Fruit fly (Drosophila melanogaster) whole organism, wandering third instar larva: Measurements from ENCODE around the gene CG7950.

Source experiments
- Abd-B ChIP-seq: fragments of >200 bp; optimal IDR thresholded peaks from 2 replicates; lab custom pipeline; 2017; ENCODE audit warnings: missing biosample characterization, missing genetic modification characterization
- CG32264 ChIP-seq: fragments of 200-800 bp; sonication (Bioruptor generic); optimal IDR thresholded peaks from 2 replicates; lab custom pipeline; 2016; ENCODE audit warnings: missing biosample characterization, missing genetic modification characterization
- CG9705 ChIP-seq: fragments of 200-800 bp; sonication (Bioruptor generic); optimal IDR thresholded peaks from 2 replicates; lab custom pipeline; 2018; ENCODE audit warnings: missing biosample characterization, mild to moderate bottlenecking, missing genetic modification characterization
- CrebA ChIP-seq: fragments of 200-800 bp; sonication (Bioruptor generic); optimal IDR thresholded peaks from 2 replicates; lab custom pipeline; 2016; ENCODE audit warnings: missing biosample characterization, mild to moderate bottlenecking, missing genetic modification characterization, borderline replicate concordance
- Dfd ChIP-seq: fragments of >200 bp; optimal IDR thresholded peaks from 2 replicates; lab custom pipeline; 2017; ENCODE audit warnings: missing biosample characterization, missing genetic modification characterization
- Dif ChIP-seq: fragments of 200-275, 200-300 bp; sonication (Bioruptor generic); optimal IDR thresholded peaks from 2 replicates; lab custom pipeline; 2018; ENCODE audit warnings: missing biosample characterization, missing genetic modification characterization; ENCODE audit not compliant: partially characterized antibody
- GATAd ChIP-seq: sonication (Bioruptor generic); optimal IDR thresholded peaks from 2 replicates; lab custom pipeline; 2016; ENCODE audit warnings: missing biosample characterization, missing genetic modification characterization
- HLH106 ChIP-seq: fragments of 200-800 bp; optimal IDR thresholded peaks from 3 replicates; lab custom pipeline; 2019; ENCODE audit warnings: missing biosample characterization, mild to moderate bottlenecking, missing genetic modification characterization, moderate library complexity
- Hnf4 ChIP-seq: fragments of 200-800 bp; sonication (Bioruptor generic); optimal IDR thresholded peaks from 2 replicates; lab custom pipeline; 2016; ENCODE audit warnings: missing biosample characterization, mild to moderate bottlenecking, missing genetic modification characterization
- Hr78 ChIP-seq: fragments of >200 bp; optimal IDR thresholded peaks from 2 replicates; lab custom pipeline; 2017; ENCODE audit warnings: missing biosample characterization, missing genetic modification characterization
- Hr83 ChIP-seq: fragments of 200-300 bp; sonication (Bioruptor generic); optimal IDR thresholded peaks from 2 replicates; lab custom pipeline; 2016; ENCODE audit warnings: missing biosample characterization, mild to moderate bottlenecking, missing genetic modification characterization, moderate library complexity; ENCODE audit not compliant: poor library complexity, severe bottlenecking
- Jra ChIP-seq: sonication (Bioruptor generic); optimal IDR thresholded peaks from 2 replicates; lab custom pipeline; 2016; ENCODE audit warnings: missing biosample characterization, missing genetic modification characterization
- Mio ChIP-seq: sonication (Bioruptor generic); optimal IDR thresholded peaks from 2 replicates; lab custom pipeline; 2016; ENCODE audit warnings: missing biosample characterization, missing genetic modification characterization
- Myc ChIP-seq: fragments of >200 bp; optimal IDR thresholded peaks from 2 replicates; lab custom pipeline; 2017
- N ChIP-seq: fragments of >200 bp; optimal IDR thresholded peaks from 2 replicates; lab custom pipeline; 2018; ENCODE audit warnings: missing biosample characterization, missing external identifiers, missing genetic modification characterization
- OdsH ChIP-seq: fragments of 200-800 bp; sonication (Bioruptor generic); optimal IDR thresholded peaks from 2 replicates; lab custom pipeline; 2016; ENCODE audit warnings: missing biosample characterization, mild to moderate bottlenecking, missing genetic modification characterization
- Rel ChIP-seq, 2 experiments: fragments of 200-800 bp; sonication (Bioruptor generic) in 1 of 2; optimal IDR thresholded peaks; 2 replicates in 1 of 2; 3 replicates in 1 of 2; lab custom pipeline; 2016 to 2019; ENCODE audit warnings: mild to moderate bottlenecking in 2 of 2, missing biosample characterization in 2 of 2, missing genetic modification characterization in 2 of 2, moderate library complexity in 1 of 2
- Sp1 ChIP-seq: fragments of 200-800 bp; sonication (Bioruptor generic); optimal IDR thresholded peaks from 3 replicates; lab custom pipeline; 2019; ENCODE audit warnings: missing biosample characterization, mild to moderate bottlenecking, missing genetic modification characterization, moderate library complexity
- Vsx2 ChIP-seq: fragments of 200-300, 225-300 bp; sonication (Bioruptor generic); optimal IDR thresholded peaks from 2 replicates; lab custom pipeline; 2018; ENCODE audit warnings: missing biosample characterization, missing genetic modification characterization; ENCODE audit not compliant: partially characterized antibody
- br ChIP-seq: fragments of 200-800 bp; sonication (Bioruptor generic); optimal IDR thresholded peaks from 2 replicates; lab custom pipeline; 2016; ENCODE audit warnings: missing biosample characterization, missing genetic modification characterization
- brk ChIP-seq: fragments of 200-800 bp; sonication (Bioruptor generic); optimal IDR thresholded peaks from 2 replicates; lab custom pipeline; 2016; ENCODE audit warnings: missing biosample characterization, mild to moderate bottlenecking, missing genetic modification characterization
- dl ChIP-seq, 2 experiments: fragments of 175-275, 200-275 bp in 1 of 2; fragments of 200-275 bp in 1 of 2; sonication (Bioruptor generic); optimal IDR thresholded peaks; lab custom pipeline; 2018; ENCODE audit warnings: mild to moderate bottlenecking in 2 of 2, missing biosample characterization in 2 of 2, missing genetic modification characterization in 2 of 2, moderate library complexity in 2 of 2; ENCODE audit not compliant: partially characterized antibody in 2 of 2, insufficient read depth in 1 of 2
- dmrt93B ChIP-seq: fragments of 200-800 bp; sonication (Bioruptor generic); optimal IDR thresholded peaks from 2 replicates; lab custom pipeline; 2018; ENCODE audit warnings: missing biosample characterization, mild to moderate bottlenecking, missing genetic modification characterization
- dsf ChIP-seq: sonication (Bioruptor generic); optimal IDR thresholded peaks from 2 replicates; lab custom pipeline; 2016; ENCODE audit warnings: missing biosample characterization, missing genetic modification characterization, borderline replicate concordance
- ey ChIP-seq: fragments of 200-800 bp; sonication (Bioruptor generic); optimal IDR thresholded peaks from 2 replicates; lab custom pipeline; 2016; ENCODE audit warnings: missing biosample characterization, missing genetic modification characterization
- foxo ChIP-seq, 2 experiments: fragments of 200-800 bp; sonication (Bioruptor generic); optimal IDR thresholded peaks; 2 replicates in 1 of 2; 3 replicates in 1 of 2; lab custom pipeline; 2016 to 2017; ENCODE audit warnings: missing biosample characterization in 2 of 2, missing genetic modification characterization in 2 of 2
- fru ChIP-seq: fragments of 200-800 bp; sonication (Bioruptor generic); optimal IDR thresholded peaks from 3 replicates; lab custom pipeline; 2016; ENCODE audit warnings: missing biosample characterization, mild to moderate bottlenecking, missing genetic modification characterization
- h ChIP-seq: fragments of 200-800 bp; sonication (Bioruptor generic); optimal IDR thresholded peaks from 3 replicates; lab custom pipeline; 2016; ENCODE audit warnings: missing biosample characterization, mild to moderate bottlenecking, missing genetic modification characterization
- jim ChIP-seq: fragments of 175-275, 200-325 bp; sonication (Bioruptor generic); optimal IDR thresholded peaks from 2 replicates; lab custom pipeline; 2016; ENCODE audit warnings: missing biosample characterization, mild to moderate bottlenecking, missing genetic modification characterization
- lola ChIP-seq: fragments of >200 bp; optimal IDR thresholded peaks from 2 replicates; lab custom pipeline; 2017; ENCODE audit warnings: missing biosample characterization, missing genetic modification characterization
- pan ChIP-seq: fragments of >200 bp; optimal IDR thresholded peaks from 2 replicates; lab custom pipeline; 2017
- psq ChIP-seq: fragments of 200-800 bp; sonication (Bioruptor generic); optimal IDR thresholded peaks from 3 replicates; lab custom pipeline; 2017; ENCODE audit warnings: missing biosample characterization, mild to moderate bottlenecking, missing genetic modification characterization, moderate library complexity
- rgr ChIP-seq: fragments of 200-800 bp; sonication (Bioruptor generic); optimal IDR thresholded peaks from 3 replicates; lab custom pipeline; 2016; ENCODE audit warnings: missing biosample characterization, mild to moderate bottlenecking, missing genetic modification characterization
- sage ChIP-seq: fragments of 200-800 bp; sonication (Bioruptor generic); optimal IDR thresholded peaks from 2 replicates; lab custom pipeline; 2016; ENCODE audit warnings: missing biosample characterization, mild to moderate bottlenecking, missing genetic modification characterization
- sv ChIP-seq: fragments of 200-800 bp; sonication (Bioruptor generic); optimal IDR thresholded peaks from 3 replicates; lab custom pipeline; 2016; ENCODE audit warnings: missing biosample characterization, missing genetic modification characterization
- tai ChIP-seq: sonication (Bioruptor generic); optimal IDR thresholded peaks from 2 replicates; lab custom pipeline; 2016; ENCODE audit warnings: missing biosample characterization, missing genetic modification characterization
- usp ChIP-seq: fragments of >200 bp; optimal IDR thresholded peaks from 2 replicates; lab custom pipeline; 2017; ENCODE audit warnings: missing biosample characterization, missing genetic modification characterization
- woc ChIP-seq: sonication (Bioruptor generic); optimal IDR thresholded peaks from 2 replicates; lab custom pipeline; 2016; ENCODE audit warnings: missing biosample characterization, mild to moderate bottlenecking, missing genetic modification characterization

The CG7950 gene

DNA sequence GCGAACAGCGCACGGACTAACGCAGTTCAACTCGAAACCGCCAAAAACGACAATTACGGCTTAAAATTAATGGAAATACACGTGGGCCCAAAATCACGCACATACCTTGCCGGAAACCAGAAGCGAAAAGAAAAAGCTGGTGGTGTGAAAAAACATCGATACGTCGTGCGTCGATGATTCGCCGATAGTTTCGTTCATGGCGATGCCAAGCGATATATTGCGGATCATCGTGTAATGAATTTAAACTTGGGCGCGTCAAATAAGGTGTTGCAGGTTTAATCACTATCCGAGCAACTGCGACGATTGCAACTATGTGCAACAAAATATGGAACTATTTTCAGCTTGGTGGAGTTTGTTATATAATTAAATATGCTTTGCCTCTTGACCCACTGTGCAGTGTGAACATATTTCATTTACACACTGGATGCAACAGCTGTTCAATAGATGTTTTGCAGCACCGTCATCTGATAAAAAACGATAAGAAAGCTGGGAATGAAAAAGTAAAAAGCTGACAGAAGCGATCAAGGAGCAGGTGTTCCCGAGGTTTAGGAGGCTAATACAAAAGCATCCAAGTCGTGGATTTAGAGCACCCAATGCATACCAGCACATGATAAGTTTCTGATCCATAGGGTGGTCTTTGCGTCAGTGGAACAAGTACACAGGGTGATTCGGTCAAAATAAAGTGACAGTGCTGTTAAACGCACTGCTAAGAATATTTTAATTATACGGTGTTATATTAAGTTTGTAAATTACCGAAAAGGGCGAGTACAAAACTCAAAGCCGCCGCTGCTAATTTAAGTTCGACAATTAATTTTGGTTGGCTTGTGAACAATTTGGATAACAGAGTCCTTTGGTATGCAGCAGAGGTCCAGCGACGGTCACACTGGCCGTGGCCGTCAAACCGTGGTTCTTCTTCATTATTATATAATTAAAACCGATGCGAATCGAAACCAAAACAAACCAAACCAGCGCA is 10.3 kb upstream of the CG7950 start, which contains the start of the genes RpL32 and CG7943:
RpL32 (minus strand) TSS at position 133 of the 973 bp plus-strand sequence.
CG7943 (plus strand) TSS at position 442 of the 973 bp plus-strand sequence.
- TF ChIP-seq Hr83 (GFP tag; lab: Kevin White, UChicago) (peak; percentile 99), Rel (GFP tag; optimal IDR thresholded peaks at IDR 0.05; lab: Kevin White, UChicago) (no peak), Rel (tag; optimal IDR thresholded peaks at IDR 0.05; lab: Kevin White, UChicago) (peak; percentile 67), ey (peak; percentile 89), OdsH (GFP tag; lab: Kevin White, UChicago) (peak; percentile 91), h (GFP tag; lab: Kevin White, UChicago) (peak; percentile 97), dl (GFP tag; optimal IDR thresholded peaks at IDR 0.05; lab: Kevin White, UChicago; ENCODE audit: insufficient read depth in 1 of 2, partially characterized antibody in 2 of 2) (no peak), Mio (GFP tag; lab: Kevin White, UChicago) (peak; percentile 74), N (no peak), fru (GFP tag; lab: Kevin White, UChicago) (peak; percentile 96), Jra (GFP tag; lab: Kevin White, UChicago) (peak; percentile 93), Dfd (GFP tag; lab: Kevin White, UChicago) (no peak), lola (GFP tag; lab: Kevin White, UChicago) (no peak), br (GFP tag; lab: Kevin White, UChicago) (peak; percentile 95), sv (GFP tag; lab: Kevin White, UChicago) (peak; percentile 82), Hr78 (GFP tag; lab: Kevin White, UChicago) (no peak), brk (GFP tag; lab: Kevin White, UChicago) (no peak), Abd-B (GFP tag; lab: Kevin White, UChicago) (no peak), psq (peak; percentile 83), dmrt93B (GFP tag; lab: Kevin White, UChicago) (peak; percentile 97), Dif (GFP tag; lab: Kevin White, UChicago) (no peak), Sp1 (peak; percentile 92), pan (lab: Kevin White, UChicago) (no peak), tai (no peak), dsf (GFP tag; lab: Kevin White, UChicago) (peak; percentile 89), sage (GFP tag; lab: Kevin White, UChicago) (peak; percentile 88), usp (GFP tag; lab: Kevin White, UChicago) (no peak), woc (GFP tag; lab: Kevin White, UChicago) (peak; percentile 93), Myc (peak; percentile 76), CG9705 (peak; percentile 96), foxo (GFP tag; optimal IDR thresholded peaks at IDR 0.05; lab: Kevin White, UChicago) (peak; percentile 84 to 96), CG32264 (GFP tag; lab: Kevin White, UChicago) (peak; percentile 94), jim (GFP tag; lab: Kevin White, UChicago) (peak; percentile 34), Vsx2 (GFP tag; lab: Kevin White, UChicago) (no peak), rgr (GFP tag; lab: Kevin White, UChicago) (peak; percentile 95), Hnf4 (peak; percentile 95), HLH106 (peak; percentile 95), CrebA (no peak), GATAd (GFP tag; lab: Kevin White, UChicago) (peak; percentile 90)

DNA sequence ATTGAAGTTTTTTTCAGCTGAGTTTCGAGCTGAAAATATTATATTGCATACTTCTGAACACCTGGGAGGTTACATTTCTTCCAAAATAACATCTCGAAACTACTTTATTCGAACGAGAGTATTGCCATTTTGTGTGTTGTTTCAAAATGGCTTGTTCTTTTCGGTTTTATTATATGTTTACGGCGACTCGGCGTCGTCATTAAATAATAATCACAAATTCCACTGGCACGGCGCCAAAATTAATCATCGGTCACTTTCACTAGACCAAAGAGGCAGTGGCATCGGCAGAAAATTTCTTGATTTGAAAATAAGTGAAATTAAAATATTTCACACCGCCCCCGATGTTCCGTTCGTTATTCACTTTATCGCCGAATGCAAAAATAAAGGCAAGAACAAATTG is 6.2 kb upstream of the CG7950 start:
- TF ChIP-seq GATAd (GFP tag; lab: Kevin White, UChicago), result no peak
- no peak for TF ChIP-seq rgr (GFP tag; lab: Kevin White, UChicago)
- TF ChIP-seq Dfd (GFP tag; lab: Kevin White, UChicago), result no peak
- no peak for TF ChIP-seq Jra (GFP tag; lab: Kevin White, UChicago)
- no peak for TF ChIP-seq OdsH (GFP tag; lab: Kevin White, UChicago)
